Worm (Caenorhabditis elegans) whole organism, early embryonic: ENCODE data around the gene C24H12.4.
"Not testable (repeated sequence)": the region's sequence is repeated elsewhere in the genome, so short reads cannot be mapped to it uniquely, and the experiment has no call there.

Experiments used
- B0310.2 ChIP-seq: sonication (generic microtip); optimal IDR thresholded peaks from 2 replicates; lab custom pipeline; 2016; ENCODE audit warnings: mild to moderate bottlenecking, missing genetic modification characterization, missing compliant biosample characterization
- F13C5.2 ChIP-seq: sonication (generic microtip); optimal IDR thresholded peaks from 2 replicates; lab custom pipeline; 2017; ENCODE audit warnings: mild to moderate bottlenecking, missing genetic modification characterization, inconsistent platforms, missing compliant biosample characterization
- ama-1 ChIP-seq: fragments of 150-350 bp; optimal IDR thresholded peaks from 2 replicates; lab custom pipeline; 2014
- ceh-13 ChIP-seq: fragments of 200-800 bp; sonication (Bioruptor generic); optimal IDR thresholded peaks from 2 replicates; lab custom pipeline; 2018; ENCODE audit warnings: mild to moderate bottlenecking, missing genetic modification characterization, missing compliant biosample characterization
- ceh-36 ChIP-seq: sonication (generic microtip); optimal IDR thresholded peaks from 2 replicates; lab custom pipeline; 2016; ENCODE audit warnings: missing genetic modification characterization, inconsistent platforms, missing compliant biosample characterization
- ets-7 ChIP-seq: sonication (generic microtip); optimal IDR thresholded peaks from 2 replicates; lab custom pipeline; 2016; ENCODE audit warnings: missing genotype, missing genetic modification characterization, missing compliant biosample characterization
- flt-1 ChIP-seq: fragments of 200-800 bp; sonication (Bioruptor generic); IDR thresholded peaks from 2 replicates; pipeline ENCODE4 v1.3.6; 2022; ENCODE audit warnings: missing genetic modification characterization, missing compliant biosample characterization
- hmg-4 ChIP-seq: fragments of 200-800 bp; sonication (Bioruptor generic); optimal IDR thresholded peaks from 2 replicates; lab custom pipeline; 2018; ENCODE audit warnings: mild to moderate bottlenecking, missing genetic modification characterization, missing compliant biosample characterization
- hnd-1 ChIP-seq: sonication (generic microtip); optimal IDR thresholded peaks from 2 replicates; lab custom pipeline; 2016; ENCODE audit warnings: missing genetic modification characterization, missing compliant biosample characterization
- pes-1 ChIP-seq: fragments of 200-800 bp; sonication (Bioruptor generic); IDR thresholded peaks from 2 replicates; pipeline ENCODE4 v1.3.6; 2022; ENCODE audit warnings: missing genetic modification reagents, missing genetic modification characterization, missing compliant biosample characterization
- scrt-1 ChIP-seq: fragments of 200-800 bp; sonication (Bioruptor generic); IDR thresholded peaks from 2 replicates; pipeline ENCODE4 v1.3.6; 2022; ENCODE audit warnings: missing genetic modification characterization, missing compliant biosample characterization
- tbx-11 ChIP-seq: fragments of 200-800 bp; sonication (Bioruptor generic); IDR thresholded peaks from 2 replicates; pipeline ENCODE4 v1.3.6; 2022; ENCODE audit warnings: missing genetic modification characterization, missing compliant biosample characterization
- tbx-37 ChIP-seq: fragments of 200-800 bp; sonication (Bioruptor generic); conservative IDR thresholded peaks from 2 replicates; pipeline ENCODE4 v1.3.6; 2022; ENCODE audit warnings: missing genetic modification reagents, missing genetic modification characterization, missing compliant biosample characterization
- tra-4 ChIP-seq: sonication (generic microtip); optimal IDR thresholded peaks from 2 replicates; lab custom pipeline; 2017; ENCODE audit warnings: missing genetic modification characterization, missing compliant biosample characterization

DNA sequence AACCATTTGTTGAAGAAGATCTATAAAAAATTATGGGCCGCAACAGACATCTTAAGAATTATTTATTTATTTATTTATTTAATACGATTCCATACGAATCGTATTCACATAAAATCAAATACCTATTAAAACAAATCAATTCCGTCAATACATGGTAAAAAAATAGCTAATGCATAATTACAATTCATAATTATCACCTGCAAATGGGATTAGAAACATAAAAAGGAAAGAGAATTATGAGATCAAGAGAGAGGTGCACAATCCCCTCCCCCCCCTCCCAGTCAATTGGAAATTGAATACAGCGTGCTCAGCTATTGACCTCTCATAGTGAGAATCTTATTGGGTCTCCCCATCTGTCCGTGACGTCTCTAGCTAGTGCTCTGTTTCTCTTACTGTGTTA is 30.1 kb downstream of the C24H12.4 start, which contains the start of gene C24H12.1:
- not testable (repeated sequence) for TF ChIP-seq hmg-4 (GFP tag; lab: Kevin White, UChicago); ama-1 (lab: Kevin White, UChicago); pes-1 (GFP tag; lab: Robert Waterston, UW); tbx-37; scrt-1 (GFP tag; lab: Robert Waterston, UW); flt-1; tra-4 (tag; lab: Kevin White, UChicago); hnd-1; ets-7; tbx-11 (GFP tag; lab: Robert Waterston, UW); ceh-36 (tag; lab: Kevin White, UChicago); F13C5.2 (tag; lab: Kevin White, UChicago); B0310.2 (tag; lab: Kevin White, UChicago); ceh-13 (GFP tag; lab: Kevin White, UChicago)
